Worm (Caenorhabditis elegans): ENCODE results near the gene lcmt-1.
A peak's percentile ranks its signal among the peaks of the same experiment; 100 is the strongest.

The lcmt-1 gene

DNA sequence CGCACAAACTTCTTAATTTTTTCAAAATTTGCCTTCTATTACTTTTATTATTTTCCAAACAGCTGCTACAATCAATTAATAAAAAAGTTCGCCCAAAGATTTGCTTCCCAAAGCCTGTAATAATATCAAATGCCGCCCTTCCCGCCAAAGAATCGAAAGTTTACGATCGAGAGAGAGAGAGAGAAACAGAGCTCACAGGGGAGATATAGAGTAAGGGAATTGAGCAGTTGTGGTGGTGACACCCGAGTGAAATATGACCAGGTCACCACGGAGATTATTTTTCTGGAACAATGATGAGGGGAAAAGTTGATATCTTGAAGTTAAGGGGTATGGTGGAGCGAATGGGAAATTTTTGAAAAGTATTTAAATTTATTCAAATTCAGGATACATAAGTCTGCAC, 16.7 kb downstream of the lcmt-1 start:
- TF ChIP-seq ceh-13 (GFP tag; optimal IDR thresholded peaks at IDR 0.05) = no peak
- no peak for TF ChIP-seq sea-1 (GFP tag; conservative IDR thresholded peaks at IDR 0.05)
- TF ChIP-seq pes-1 (GFP tag; IDR thresholded peaks at IDR 0.05) = no peak
- TF ChIP-seq ceh-36 (tag; optimal IDR thresholded peaks at IDR 0.05) = no peak
- TF ChIP-seq tbx-37 (GFP tag; conservative IDR thresholded peaks at IDR 0.05) = no peak
- TF ChIP-seq aly-1 (tag; optimal IDR thresholded peaks at IDR 0.05) = no peak
- no peak for TF ChIP-seq hnd-1 (tag; optimal IDR thresholded peaks at IDR 0.05)
- no peak for TF ChIP-seq ama-1 (optimal IDR thresholded peaks at IDR 0.05)

DNA sequence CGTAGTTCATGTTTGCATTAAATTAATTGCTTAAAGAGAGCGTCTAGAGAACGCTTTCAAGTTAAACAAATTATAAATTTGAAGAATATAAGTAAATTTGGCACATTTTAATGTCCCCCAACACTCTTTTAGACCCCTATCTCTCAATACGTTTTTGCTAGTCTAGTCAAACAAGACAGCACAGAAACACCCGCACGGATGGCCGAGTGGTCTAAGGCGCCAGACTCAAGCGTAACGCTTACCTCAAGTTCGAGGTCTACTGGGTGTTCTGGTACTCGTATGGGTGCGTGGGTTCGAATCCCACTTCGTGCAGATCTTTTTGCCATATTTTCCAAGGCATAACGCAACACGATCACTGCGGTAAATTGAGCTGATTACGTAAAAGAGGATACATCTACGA, 19.1 kb downstream of the lcmt-1 start:
- TF ChIP-seq aly-1 (tag; optimal IDR thresholded peaks at IDR 0.05) (peak; percentile 1), ama-1 (optimal IDR thresholded peaks at IDR 0.05) (no peak), ets-7 (tag; optimal IDR thresholded peaks at IDR 0.05) (no peak), tbx-11 (GFP tag; IDR thresholded peaks at IDR 0.05) (no peak), F13C5.2 (tag; optimal IDR thresholded peaks at IDR 0.05) (peak; percentile 4), flt-1 (GFP tag; IDR thresholded peaks at IDR 0.05) (0 out of 2 replicates have a peak, but pooled peaks have one; percentile 22), ceh-13 (GFP tag; optimal IDR thresholded peaks at IDR 0.05) (peak; percentile 13), ceh-36 (tag; optimal IDR thresholded peaks at IDR 0.05) (no peak)

DNA sequence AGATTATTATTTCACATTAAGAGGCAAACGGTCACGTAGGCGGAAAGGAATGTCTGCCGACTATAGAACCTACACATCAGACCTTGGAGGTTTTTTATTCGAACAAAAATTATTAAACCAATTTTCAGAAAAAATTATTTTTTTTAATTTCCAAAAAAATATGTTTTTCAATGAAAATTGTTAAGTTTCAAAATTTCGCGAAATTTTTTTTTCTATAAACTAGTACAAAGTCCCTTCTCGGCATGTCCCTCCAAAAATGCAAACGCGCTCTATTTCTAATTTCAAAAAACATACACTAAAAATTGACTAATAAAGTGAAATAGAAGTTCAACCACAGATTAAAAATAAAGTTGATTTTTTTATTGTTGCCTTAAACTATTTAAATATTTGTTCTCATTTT, 21.7 kb downstream of the lcmt-1 start, which contains the start of gene ckb-1:
TSS of gene ckb-1 (plus strand) at position 301 of the 400 bp plus-strand sequence.
- TF ChIP-seq tbx-37 (GFP tag; conservative IDR thresholded peaks at IDR 0.05) = no peak
- TF ChIP-seq ceh-13 (GFP tag; optimal IDR thresholded peaks at IDR 0.05) = no peak
- TF ChIP-seq hmg-4 (GFP tag; optimal IDR thresholded peaks at IDR 0.05) = no peak
- no peak for TF ChIP-seq sea-1 (GFP tag; conservative IDR thresholded peaks at IDR 0.05)
- TF ChIP-seq flt-1 (GFP tag; IDR thresholded peaks at IDR 0.05) = no peak
- no peak for TF ChIP-seq hnd-1 (tag; optimal IDR thresholded peaks at IDR 0.05)
- TF ChIP-seq pes-1 (GFP tag; IDR thresholded peaks at IDR 0.05) = no peak
- TF ChIP-seq scrt-1 (GFP tag; IDR thresholded peaks at IDR 0.05) = no peak
- no peak for TF ChIP-seq ceh-36 (tag; optimal IDR thresholded peaks at IDR 0.05)
- no peak for TF ChIP-seq aly-1 (tag; optimal IDR thresholded peaks at IDR 0.05)
- TF ChIP-seq tbx-11 (GFP tag; IDR thresholded peaks at IDR 0.05) = no peak
- TF ChIP-seq ama-1 (optimal IDR thresholded peaks at IDR 0.05) = no peak
- no peak for TF ChIP-seq F13C5.2 (tag; optimal IDR thresholded peaks at IDR 0.05)
- no peak for TF ChIP-seq B0310.2 (tag; optimal IDR thresholded peaks at IDR 0.05)
- no peak for TF ChIP-seq hmbx-1 (tag; optimal IDR thresholded peaks at IDR 0.05)
- TF ChIP-seq tra-4 (tag; optimal IDR thresholded peaks at IDR 0.05) = no peak
- no peak for TF ChIP-seq ets-7 (tag; optimal IDR thresholded peaks at IDR 0.05)

- TF ChIP-seq hmg-4 (GFP tag; optimal IDR thresholded peaks at IDR 0.05) (no peak), tbx-11 (GFP tag; IDR thresholded peaks at IDR 0.05) (no peak), ceh-36 (tag; optimal IDR thresholded peaks at IDR 0.05) (no peak), scrt-1 (GFP tag; IDR thresholded peaks at IDR 0.05) (no peak), pes-1 (GFP tag; IDR thresholded peaks at IDR 0.05) (no peak), tra-4 (tag; optimal IDR thresholded peaks at IDR 0.05) (no peak), hmbx-1 (tag; optimal IDR thresholded peaks at IDR 0.05) (no peak), sea-1 (GFP tag; conservative IDR thresholded peaks at IDR 0.05) (no peak), aly-1 (tag; optimal IDR thresholded peaks at IDR 0.05) (no peak), F13C5.2 (tag; optimal IDR thresholded peaks at IDR 0.05) (no peak), ets-7 (tag; optimal IDR thresholded peaks at IDR 0.05) (no peak)
Observed at ce11 chrIII:4367649-4368048, 24.4 kb downstream of the lcmt-1 start, which contains the start of gene ckb-2. TSS of gene ckb-2 (plus strand) at chrIII:4367949.

DNA sequence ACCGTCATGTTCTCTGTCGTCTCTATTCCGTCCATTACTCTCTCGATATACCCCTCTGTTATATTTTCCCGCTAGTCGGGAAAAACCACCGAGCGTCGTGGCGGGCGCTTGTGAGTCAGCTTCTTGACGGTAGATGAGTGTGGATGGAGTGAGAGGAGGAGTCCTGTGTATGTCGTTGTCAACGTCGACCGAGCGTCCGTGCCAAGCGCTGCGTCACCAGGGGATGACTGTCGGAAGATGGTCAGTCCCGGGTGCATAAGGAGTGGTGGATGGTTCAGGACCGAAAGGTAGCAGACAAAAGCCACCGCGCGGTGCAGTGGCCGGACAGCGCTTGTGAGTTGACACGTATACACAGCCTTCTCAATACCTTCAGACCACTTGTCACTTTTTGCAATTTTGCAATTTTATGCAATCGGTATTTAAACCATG, 26.1 kb downstream of the lcmt-1 start:
- peak; percentile 23 for TF ChIP-seq ceh-36 (tag; optimal IDR thresholded peaks at IDR 0.05)
- peak; percentile 77 for TF ChIP-seq tbx-11 (GFP tag; IDR thresholded peaks at IDR 0.05)
- peak; percentile 86 for TF ChIP-seq scrt-1 (GFP tag; IDR thresholded peaks at IDR 0.05)
- peak; percentile 87 for TF ChIP-seq aly-1 (tag; optimal IDR thresholded peaks at IDR 0.05)
- TF ChIP-seq hmbx-1 (tag; optimal IDR thresholded peaks at IDR 0.05) = peak; percentile 40
- TF ChIP-seq F13C5.2 (tag; optimal IDR thresholded peaks at IDR 0.05) = peak; percentile 84
- peak; percentile 40 for TF ChIP-seq ets-7 (tag; optimal IDR thresholded peaks at IDR 0.05)
- peak; percentile 22 for TF ChIP-seq ceh-13 (GFP tag; optimal IDR thresholded peaks at IDR 0.05)
- peak; percentile 75 for TF ChIP-seq hmg-4 (GFP tag; optimal IDR thresholded peaks at IDR 0.05)
- TF ChIP-seq tbx-37 (GFP tag; conservative IDR thresholded peaks at IDR 0.05) = peak; percentile 82
- TF ChIP-seq flt-1 (GFP tag; IDR thresholded peaks at IDR 0.05) = peak; percentile 85
- peak; percentile 89 for TF ChIP-seq pes-1 (GFP tag; IDR thresholded peaks at IDR 0.05)
- TF ChIP-seq sea-1 (GFP tag; conservative IDR thresholded peaks at IDR 0.05) = peak; percentile 75; the same call in 1 of the 2 replicates
- TF ChIP-seq B0310.2 (tag; optimal IDR thresholded peaks at IDR 0.05) = peak; percentile 1

DNA sequence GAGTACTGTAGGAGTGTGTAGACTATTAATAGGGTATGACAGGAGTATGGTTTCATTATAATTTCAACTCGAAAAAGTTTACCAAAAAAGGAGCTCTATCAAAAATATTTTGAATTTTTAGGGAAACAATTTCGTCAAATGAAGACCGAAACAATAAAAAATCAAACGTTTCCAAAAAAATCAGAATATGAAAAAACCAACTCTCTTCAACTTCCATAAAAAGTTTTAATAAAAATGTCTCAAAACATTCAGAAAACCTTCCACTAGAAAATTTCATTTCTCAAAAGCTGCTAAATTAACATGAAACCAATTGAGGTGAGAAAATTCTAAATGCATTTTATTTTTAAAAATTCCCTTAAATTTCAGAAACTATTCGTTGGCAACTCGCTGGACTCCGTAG, 27.3 kb downstream of the lcmt-1 start, which contains the start of gene ckb-3:
TSS of gene ckb-3 (plus strand) at position 301 of the 400 bp plus-strand sequence.
- TF ChIP-seq aly-1 (tag; optimal IDR thresholded peaks at IDR 0.05) (no peak), ceh-13 (GFP tag; optimal IDR thresholded peaks at IDR 0.05) (no peak), hmg-4 (GFP tag; optimal IDR thresholded peaks at IDR 0.05) (no peak), tbx-37 (GFP tag; conservative IDR thresholded peaks at IDR 0.05) (no peak), ama-1 (optimal IDR thresholded peaks at IDR 0.05) (no peak), hnd-1 (tag; optimal IDR thresholded peaks at IDR 0.05) (no peak), ets-7 (tag; optimal IDR thresholded peaks at IDR 0.05) (no peak), F13C5.2 (tag; optimal IDR thresholded peaks at IDR 0.05) (no peak), B0310.2 (tag; optimal IDR thresholded peaks at IDR 0.05) (no peak), scrt-1 (GFP tag; IDR thresholded peaks at IDR 0.05) (no peak), hmbx-1 (tag; optimal IDR thresholded peaks at IDR 0.05) (no peak), sea-1 (GFP tag; conservative IDR thresholded peaks at IDR 0.05) (no peak), ceh-36 (tag; optimal IDR thresholded peaks at IDR 0.05) (no peak), flt-1 (GFP tag; IDR thresholded peaks at IDR 0.05) (no peak), tbx-11 (GFP tag; IDR thresholded peaks at IDR 0.05) (no peak), pes-1 (GFP tag; IDR thresholded peaks at IDR 0.05) (no peak), tra-4 (tag; optimal IDR thresholded peaks at IDR 0.05) (no peak)

- no peak for TF ChIP-seq pes-1 (GFP tag; IDR thresholded peaks at IDR 0.05)
Observed at ce11 chrIII:4372894-4373293, 29.6 kb downstream of the lcmt-1 start.

- TF ChIP-seq flt-1 (GFP tag; IDR thresholded peaks at IDR 0.05) (no peak), ets-7 (tag; optimal IDR thresholded peaks at IDR 0.05) (no peak), B0310.2 (tag; optimal IDR thresholded peaks at IDR 0.05) (no peak), tbx-11 (GFP tag; IDR thresholded peaks at IDR 0.05) (no peak), tra-4 (tag; optimal IDR thresholded peaks at IDR 0.05) (no peak), pes-1 (GFP tag; IDR thresholded peaks at IDR 0.05) (no peak), aly-1 (tag; optimal IDR thresholded peaks at IDR 0.05) (no peak), hnd-1 (tag; optimal IDR thresholded peaks at IDR 0.05) (no peak), ceh-13 (GFP tag; optimal IDR thresholded peaks at IDR 0.05) (no peak), sea-1 (GFP tag; conservative IDR thresholded peaks at IDR 0.05) (no peak), ama-1 (optimal IDR thresholded peaks at IDR 0.05) (no peak)
Observed at ce11 chrIII:4374854-4375253, 31.6 kb downstream of the lcmt-1 start, which contains the start of gene pals-26. TSS of gene pals-26 (plus strand) at chrIII:4375154.

All from whole organism, early embryonic.